Worm (Caenorhabditis elegans) whole organism, L1 larva: ENCODE measurements around the gene molo-1.
A peak's percentile ranks its signal among the peaks of the same experiment; 100 is the strongest.

Experiments used
- alr-1 ChIP-seq: fragments of 200-800 bp; sonication (Bioruptor generic); optimal IDR thresholded peaks from 2 replicates; lab custom pipeline; 2018; ENCODE audit warnings: borderline replicate concordance, mild to moderate bottlenecking, missing genetic modification characterization, missing compliant biosample characterization
- blmp-1 ChIP-seq: fragments of 150-350 bp; optimal IDR thresholded peaks from 2 replicates; lab custom pipeline; 2014; ENCODE audit warnings: missing biosample characterization, missing genetic modification characterization
- lin-13 ChIP-seq: fragments of 150-350 bp; optimal IDR thresholded peaks from 2 replicates; lab custom pipeline; 2014; ENCODE audit warnings: missing biosample characterization, missing genetic modification reagents, missing genetic modification characterization
- lin-15B ChIP-seq: fragments of 150-350 bp; sonication (generic microtip); optimal IDR thresholded peaks from 3 replicates; lab custom pipeline; 2014; ENCODE audit warnings: missing biosample characterization, missing genetic modification characterization
- lsy-2 ChIP-seq, 2 experiments: fragments of 150-350 bp; optimal IDR thresholded peaks; 2 replicates each; lab custom pipeline; 2014; ENCODE audit warnings: missing biosample characterization in 2 of 2, missing genetic modification characterization in 2 of 2
- nhr-47 ChIP-seq: sonication (generic microtip); optimal IDR thresholded peaks from 2 replicates; lab custom pipeline; 2016; ENCODE audit warnings: mild to moderate bottlenecking, missing genetic modification characterization, moderate library complexity, missing compliant biosample characterization
- nhr-77 ChIP-seq: fragments of 150-350 bp; optimal IDR thresholded peaks from 2 replicates; lab custom pipeline; 2014; ENCODE audit warnings: missing biosample characterization, missing genetic modification characterization
- rnt-1 ChIP-seq: sonication (generic microtip); optimal IDR thresholded peaks from 2 replicates; lab custom pipeline; 2016; ENCODE audit warnings: mild to moderate bottlenecking, missing genetic modification characterization, moderate library complexity, missing compliant biosample characterization
- snpc-4 ChIP-seq: fragments of 150-350 bp; optimal IDR thresholded peaks from 2 replicates; lab custom pipeline; 2014; ENCODE audit warnings: missing biosample characterization, missing genetic modification characterization
- tbx-2 ChIP-seq: sonication (generic microtip); optimal IDR thresholded peaks from 2 replicates; lab custom pipeline; 2016; ENCODE audit warnings: missing genetic modification characterization, missing compliant biosample characterization

ce11 chrIII:5554884-5555500 is 18.8 kb upstream of the molo-1 start, which contains the start of the genes nmad-1 and hach-1:
- peak; percentile 72 for TF ChIP-seq tbx-2 (tag; lab: Kevin White, UChicago)
- peak; percentile 75 for TF ChIP-seq snpc-4 (tag; lab: Kevin White, UChicago)
- peak; percentile 43 for TF ChIP-seq blmp-1
- TF ChIP-seq lin-15B (tag; lab: Kevin White, UChicago): peak; percentile 32
- peak; percentile 69 to 73 for TF ChIP-seq lsy-2 (tag; optimal IDR thresholded peaks at IDR 0.05; lab: Kevin White, UChicago)
- no peak for TF ChIP-seq alr-1
- peak; percentile 80 for TF ChIP-seq nhr-47 (tag; lab: Kevin White, UChicago)
- no peak for TF ChIP-seq nhr-77 (tag; lab: Kevin White, UChicago)
- TF ChIP-seq rnt-1 (tag; lab: Kevin White, UChicago): peak; percentile 83
- peak; percentile 38 for TF ChIP-seq lin-13 (GFP tag; lab: Kevin White, UChicago)
